Worm (Caenorhabditis elegans) whole organism, late embryonic: ENCODE results near the gene dot-1.4.

ENCODE experiments used
- K02D7.2 ChIP-seq: sonication (generic microtip); optimal IDR thresholded peaks from 2 replicates; lab custom pipeline; 2017; ENCODE audit warnings: mild to moderate bottlenecking, missing genetic modification characterization, missing compliant biosample characterization
- ama-1 ChIP-seq: fragments of 150-350 bp; optimal IDR thresholded peaks from 2 replicates; lab custom pipeline; 2014
- lim-6 ChIP-seq: sonication (generic microtip); optimal IDR thresholded peaks from 2 replicates; lab custom pipeline; 2016; ENCODE audit warnings: missing genetic modification characterization, missing compliant biosample characterization
- madf-2 ChIP-seq: sonication (generic microtip); optimal IDR thresholded peaks from 2 replicates; lab custom pipeline; 2017; ENCODE audit warnings: missing genetic modification characterization, missing compliant biosample characterization
- nfya-1 ChIP-seq: sonication (generic microtip); optimal IDR thresholded peaks from 2 replicates; lab custom pipeline; 2017; ENCODE audit warnings: missing genetic modification characterization, mild to moderate bottlenecking, missing compliant biosample characterization, antibody characterized with exemption, moderate library complexity
- pag-3 ChIP-seq: sonication (generic microtip); optimal IDR thresholded peaks from 2 replicates; lab custom pipeline; 2016; ENCODE audit warnings: missing compliant biosample characterization, missing genetic modification characterization, borderline replicate concordance
- tbx-2 ChIP-seq: sonication (generic microtip); optimal IDR thresholded peaks from 2 replicates; lab custom pipeline; 2016; ENCODE audit warnings: missing genetic modification characterization, missing compliant biosample characterization

ce11 chrX:11971323-11971722, 39.9 kb upstream of the dot-1.4 start:
- TF ChIP-seq tbx-2 (tag; lab: Kevin White, UChicago), result no peak
- no peak for TF ChIP-seq nfya-1 (tag; lab: Kevin White, UChicago)
- no peak for TF ChIP-seq lim-6 (tag; lab: Kevin White, UChicago)
- TF ChIP-seq madf-2 (tag; lab: Kevin White, UChicago), result no peak
- no peak for TF ChIP-seq K02D7.2 (tag; lab: Kevin White, UChicago)
- TF ChIP-seq ama-1 (lab: Kevin White, UChicago), result no peak
- no peak for TF ChIP-seq pag-3 (tag; lab: Kevin White, UChicago)
